Fruit fly (Drosophila melanogaster): Measurements from ENCODE around the gene tim.

tim gene

dm6 chr2L:3477057-3477755, 30.7 kb downstream of the tim start:
- TF ChIP-seq woc (GFP tag; optimal IDR thresholded peaks at IDR 0.05) (peak; percentile 10), foxo (GFP tag; optimal IDR thresholded peaks at IDR 0.05) (peak in 1 of 2 experiments; percentile 1), Hr78 (GFP tag; optimal IDR thresholded peaks at IDR 0.05) (no peak), sv (GFP tag; optimal IDR thresholded peaks at IDR 0.05) (peak; percentile 2)

dm6 chr2L:3476399-3477056, 31.4 kb downstream of the tim start:
- TF ChIP-seq Hr83 (GFP tag; optimal IDR thresholded peaks at IDR 0.05; ENCODE audit: poor library complexity, severe bottlenecking) (peak; percentile 9), GATAd (GFP tag; optimal IDR thresholded peaks at IDR 0.05) (no peak)

- peak; percentile 27 for TF ChIP-seq rgr (GFP tag; optimal IDR thresholded peaks at IDR 0.05)
- no peak for TF ChIP-seq brk (GFP tag; optimal IDR thresholded peaks at IDR 0.05)
- TF ChIP-seq HLH106 (tag; optimal IDR thresholded peaks at IDR 0.05), result peak; percentile 3
- TF ChIP-seq CrebA (GFP tag; optimal IDR thresholded peaks at IDR 0.05; ENCODE audit: borderline replicate concordance), result no peak
- TF ChIP-seq ey (GFP tag; optimal IDR thresholded peaks at IDR 0.05), result peak; percentile 11
- TF ChIP-seq dmrt93B (GFP tag; optimal IDR thresholded peaks at IDR 0.05), result peak; percentile 10
- peak; percentile 41 for TF ChIP-seq fru (GFP tag; optimal IDR thresholded peaks at IDR 0.05)
- TF ChIP-seq foxo (GFP tag; optimal IDR thresholded peaks at IDR 0.05), result peak in 1 of 2 experiments; percentile 35
Observed at dm6 chr2L:3475948-3476347, 32.0 kb downstream of the tim start.

- no peak for TF ChIP-seq dmrt93B (GFP tag; optimal IDR thresholded peaks at IDR 0.05)
- peak; percentile 57 for TF ChIP-seq h (GFP tag; optimal IDR thresholded peaks at IDR 0.05)
- peak; percentile 40 for TF ChIP-seq OdsH (GFP tag; optimal IDR thresholded peaks at IDR 0.05)
- TF ChIP-seq ey (GFP tag; optimal IDR thresholded peaks at IDR 0.05), result peak; percentile 31
- TF ChIP-seq Rel (GFP tag; optimal IDR thresholded peaks at IDR 0.05), result no peak
- peak; percentile 14 for TF ChIP-seq Rel (tag; optimal IDR thresholded peaks at IDR 0.05)
- TF ChIP-seq jim (GFP tag; optimal IDR thresholded peaks at IDR 0.05), result no peak
- TF ChIP-seq HLH106 (tag; optimal IDR thresholded peaks at IDR 0.05), result peak; percentile 45
- TF ChIP-seq Hr78 (GFP tag; optimal IDR thresholded peaks at IDR 0.05), result no peak
- TF ChIP-seq Sp1 (GFP tag; optimal IDR thresholded peaks at IDR 0.05), result peak; percentile 41
- no peak for TF ChIP-seq Myc (optimal IDR thresholded peaks at IDR 0.05)
- no peak for TF ChIP-seq tai (GFP tag; optimal IDR thresholded peaks at IDR 0.05)
- no peak for TF ChIP-seq br (GFP tag; optimal IDR thresholded peaks at IDR 0.05)
- TF ChIP-seq lola (GFP tag; optimal IDR thresholded peaks at IDR 0.05), result no peak
- TF ChIP-seq fru (GFP tag; optimal IDR thresholded peaks at IDR 0.05), result peak; percentile 29
- TF ChIP-seq foxo (GFP tag; optimal IDR thresholded peaks at IDR 0.05), result peak in 1 of 2 experiments; percentile 28
- TF ChIP-seq rgr (GFP tag; optimal IDR thresholded peaks at IDR 0.05), result peak; percentile 57
- TF ChIP-seq usp (GFP tag; optimal IDR thresholded peaks at IDR 0.05), result no peak
- peak; percentile 38 for TF ChIP-seq psq (GFP tag; optimal IDR thresholded peaks at IDR 0.05)
- peak; percentile 87 for TF ChIP-seq Hnf4 (GFP tag; optimal IDR thresholded peaks at IDR 0.05)
Observed at dm6 chr2L:3475168-3475567, 32.8 kb downstream of the tim start.

- no peak for TF ChIP-seq brk (GFP tag; optimal IDR thresholded peaks at IDR 0.05)
- no peak for TF ChIP-seq Abd-B (GFP tag; optimal IDR thresholded peaks at IDR 0.05)
- no peak for TF ChIP-seq CG32264 (GFP tag; optimal IDR thresholded peaks at IDR 0.05)
- no peak for TF ChIP-seq N (GFP tag; optimal IDR thresholded peaks at IDR 0.05)
- TF ChIP-seq OdsH (GFP tag; optimal IDR thresholded peaks at IDR 0.05), result peak; percentile 25
- no peak for TF ChIP-seq Rel (GFP tag; optimal IDR thresholded peaks at IDR 0.05)
- no peak for TF ChIP-seq Rel (tag; optimal IDR thresholded peaks at IDR 0.05)
- no peak for TF ChIP-seq Dfd (GFP tag; optimal IDR thresholded peaks at IDR 0.05)
- no peak for TF ChIP-seq h (GFP tag; optimal IDR thresholded peaks at IDR 0.05)
- TF ChIP-seq Myc (optimal IDR thresholded peaks at IDR 0.05), result peak; percentile 60
- no peak for TF ChIP-seq fru (GFP tag; optimal IDR thresholded peaks at IDR 0.05)
- TF ChIP-seq Dif (GFP tag; optimal IDR thresholded peaks at IDR 0.05; ENCODE audit: partially characterized antibody), result no peak
- no peak for TF ChIP-seq tai (GFP tag; optimal IDR thresholded peaks at IDR 0.05)
- no peak for TF ChIP-seq dl (GFP tag; optimal IDR thresholded peaks at IDR 0.05; ENCODE audit: insufficient read depth in 1 of 2, partially characterized antibody in 2 of 2)
- no peak for TF ChIP-seq Jra (GFP tag; optimal IDR thresholded peaks at IDR 0.05)
- TF ChIP-seq Hnf4 (GFP tag; optimal IDR thresholded peaks at IDR 0.05), result no peak
- no peak for TF ChIP-seq dsf (GFP tag; optimal IDR thresholded peaks at IDR 0.05; ENCODE audit: borderline replicate concordance)
- TF ChIP-seq ey (GFP tag; optimal IDR thresholded peaks at IDR 0.05), result no peak
- TF ChIP-seq psq (GFP tag; optimal IDR thresholded peaks at IDR 0.05), result no peak
- TF ChIP-seq dmrt93B (GFP tag; optimal IDR thresholded peaks at IDR 0.05), result no peak
- TF ChIP-seq Vsx2 (GFP tag; optimal IDR thresholded peaks at IDR 0.05; ENCODE audit: partially characterized antibody), result no peak
- no peak for TF ChIP-seq usp (GFP tag; optimal IDR thresholded peaks at IDR 0.05)
- TF ChIP-seq Hr83 (GFP tag; optimal IDR thresholded peaks at IDR 0.05; ENCODE audit: poor library complexity, severe bottlenecking), result peak; percentile 32
- no peak for TF ChIP-seq GATAd (GFP tag; optimal IDR thresholded peaks at IDR 0.05)
- peak; percentile 53 for TF ChIP-seq HLH106 (tag; optimal IDR thresholded peaks at IDR 0.05)
- TF ChIP-seq jim (GFP tag; optimal IDR thresholded peaks at IDR 0.05), result no peak
- TF ChIP-seq CG9705 (GFP tag; optimal IDR thresholded peaks at IDR 0.05), result peak; percentile 22
- TF ChIP-seq sv (GFP tag; optimal IDR thresholded peaks at IDR 0.05), result peak; percentile 31
Observed at dm6 chr2L:3472242-3472641, 35.7 kb downstream of the tim start, which contains the start of gene Pgant4. TSS of gene Pgant4 (plus strand) at chr2L:3472603.
